Worm (Caenorhabditis elegans): ENCODE data around the gene mtpn-1.

DNA sequence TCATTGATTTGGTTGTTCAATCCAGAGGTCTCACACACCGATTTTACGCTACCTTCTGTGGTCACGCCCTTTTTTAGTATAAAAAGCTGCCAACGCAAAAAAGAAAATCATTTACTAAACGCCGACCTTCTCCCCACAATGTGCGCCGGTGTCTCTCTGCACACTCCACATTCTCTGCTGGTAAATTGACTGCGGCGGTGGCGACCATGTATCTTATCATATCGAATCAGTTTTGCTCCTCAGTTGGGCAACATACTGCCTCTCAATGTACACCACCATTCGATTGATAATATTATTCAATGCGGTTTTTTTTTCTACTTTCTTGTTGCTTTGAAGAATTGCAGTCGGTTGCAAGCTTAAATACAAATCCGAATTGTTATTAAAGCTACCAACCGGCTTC lies 35.1 kb upstream of the mtpn-1 start:
- TF ChIP-seq skn-1 (tag; optimal IDR thresholded peaks at IDR 0.05) (no peak), nhr-28 (tag; optimal IDR thresholded peaks at IDR 0.05) (no peak), elt-2 (tag; optimal IDR thresholded peaks at IDR 0.05) (peak; percentile 81), fkh-10 (GFP tag; optimal IDR thresholded peaks at IDR 0.05) (no peak), unc-62 (GFP tag; optimal IDR thresholded peaks at IDR 0.05) (no peak), elt-3 (tag; optimal IDR thresholded peaks at IDR 0.05) (no peak), lin-39 (tag; optimal IDR thresholded peaks at IDR 0.05) (no peak)

All from whole organism, L3 larva.